Worm (Caenorhabditis elegans) whole organism, early embryonic: ENCODE measurements around the gene str-121.

Experiments used
- F13C5.2 ChIP-seq: sonication (generic microtip); optimal IDR thresholded peaks from 2 replicates; lab custom pipeline; 2017; ENCODE audit warnings: mild to moderate bottlenecking, missing genetic modification characterization, inconsistent platforms, missing compliant biosample characterization
- ama-1 ChIP-seq: fragments of 150-350 bp; optimal IDR thresholded peaks from 2 replicates; lab custom pipeline; 2014
- ceh-13 ChIP-seq: fragments of 200-800 bp; sonication (Bioruptor generic); optimal IDR thresholded peaks from 2 replicates; lab custom pipeline; 2018; ENCODE audit warnings: mild to moderate bottlenecking, missing genetic modification characterization, missing compliant biosample characterization
- ets-7 ChIP-seq: sonication (generic microtip); optimal IDR thresholded peaks from 2 replicates; lab custom pipeline; 2016; ENCODE audit warnings: missing genotype, missing genetic modification characterization, missing compliant biosample characterization
- hmbx-1 ChIP-seq: sonication (generic microtip); optimal IDR thresholded peaks from 2 replicates; lab custom pipeline; 2016; ENCODE audit warnings: mild to moderate bottlenecking, missing genetic modification characterization, missing compliant biosample characterization
- hmg-4 ChIP-seq: fragments of 200-800 bp; sonication (Bioruptor generic); optimal IDR thresholded peaks from 2 replicates; lab custom pipeline; 2018; ENCODE audit warnings: mild to moderate bottlenecking, missing genetic modification characterization, missing compliant biosample characterization
- scrt-1 ChIP-seq: fragments of 200-800 bp; sonication (Bioruptor generic); IDR thresholded peaks from 2 replicates; pipeline ENCODE4 v1.3.6; 2022; ENCODE audit warnings: missing genetic modification characterization, missing compliant biosample characterization
- sea-1 ChIP-seq: fragments of 200-800 bp; sonication (Bioruptor generic); conservative IDR thresholded peaks from 2 replicates; pipeline ENCODE4 v1.3.6; 2022; ENCODE audit warnings: missing genetic modification characterization, missing compliant biosample characterization
- tbx-37 ChIP-seq: fragments of 200-800 bp; sonication (Bioruptor generic); conservative IDR thresholded peaks from 2 replicates; pipeline ENCODE4 v1.3.6; 2022; ENCODE audit warnings: missing genetic modification reagents, missing genetic modification characterization, missing compliant biosample characterization
- tra-4 ChIP-seq: sonication (generic microtip); optimal IDR thresholded peaks from 2 replicates; lab custom pipeline; 2017; ENCODE audit warnings: missing genetic modification characterization, missing compliant biosample characterization

- TF ChIP-seq ets-7 (tag; lab: Kevin White, UChicago) (no peak), F13C5.2 (tag; lab: Kevin White, UChicago) (no peak), scrt-1 (GFP tag; lab: Robert Waterston, UW) (no peak), ceh-13 (GFP tag; lab: Kevin White, UChicago) (no peak), hmg-4 (no peak), sea-1 (GFP tag; lab: Robert Waterston, UW) (no peak), ama-1 (lab: Kevin White, UChicago) (no peak), tbx-37 (no peak), hmbx-1 (tag; lab: Kevin White, UChicago) (no peak), tra-4 (tag; lab: Kevin White, UChicago) (no peak)
Observed at ce11 chrV:272837-273236, 18.3 kb upstream of the str-121 start, which contains the start of gene nlp-70.
